Fruit fly (Drosophila melanogaster) whole organism, adult: ENCODE data around the gene CCKLR-17D3.

ENCODE experiments used
- CG11617 ChIP-seq: fragments of 200-800 bp; sonication (Bioruptor generic); optimal IDR thresholded peaks from 2 replicates; lab custom pipeline; 2017; ENCODE audit warnings: mild to moderate bottlenecking, missing biosample characterization, missing genetic modification reagents, missing genetic modification characterization
- CG12768 ChIP-seq: fragments of 200-800 bp; sonication (Bioruptor generic); optimal IDR thresholded peaks from 2 replicates; lab custom pipeline; 2017; ENCODE audit warnings: missing biosample characterization, missing genetic modification characterization, mild to moderate bottlenecking, moderate library complexity, missing genetic modification reagents
- CG14711 ChIP-seq: fragments of 200-800 bp; sonication (Bioruptor generic); optimal IDR thresholded peaks from 2 replicates; lab custom pipeline; 2018; ENCODE audit warnings: missing biosample characterization, mild to moderate bottlenecking, missing genetic modification characterization, moderate library complexity
- CG1620 ChIP-seq: fragments of 200-800 bp; sonication (Bioruptor generic); optimal IDR thresholded peaks from 2 replicates; lab custom pipeline; 2016; ENCODE audit warnings: missing biosample characterization, missing genetic modification characterization
- CG33017 ChIP-seq: fragments of 200-800 bp; sonication (Bioruptor generic); optimal IDR thresholded peaks from 2 replicates; lab custom pipeline; 2018; ENCODE audit warnings: missing biosample characterization, mild to moderate bottlenecking, missing genetic modification characterization, moderate library complexity
- CG5204 ChIP-seq: fragments of 200-800 bp; sonication (Bioruptor generic); optimal IDR thresholded peaks from 2 replicates; lab custom pipeline; 2016; ENCODE audit warnings: missing biosample characterization, missing genetic modification characterization
- CG7101 ChIP-seq: fragments of 200-800 bp; sonication (Bioruptor generic); optimal IDR thresholded peaks from 2 replicates; lab custom pipeline; 2018; ENCODE audit warnings: missing biosample characterization, mild to moderate bottlenecking, missing genetic modification characterization, moderate library complexity
- Clk ChIP-seq: fragments of 200-800 bp; sonication (Bioruptor generic); optimal IDR thresholded peaks from 2 replicates; lab custom pipeline; 2017; ENCODE audit warnings: missing biosample characterization, missing genetic modification characterization
- Crg-1 ChIP-seq: fragments of 200-800 bp; sonication (Bioruptor generic); optimal IDR thresholded peaks from 2 replicates; lab custom pipeline; 2016; ENCODE audit warnings: missing biosample characterization, missing genetic modification characterization
- Hr96 ChIP-seq: fragments of 200-800 bp; sonication (Bioruptor generic); optimal IDR thresholded peaks from 2 replicates; lab custom pipeline; 2016; ENCODE audit warnings: missing biosample characterization, missing genetic modification characterization
- Mnt ChIP-seq: fragments of 200-800 bp; sonication (Bioruptor generic); optimal IDR thresholded peaks from 2 replicates; lab custom pipeline; 2016; ENCODE audit warnings: missing biosample characterization, mild to moderate bottlenecking, missing genetic modification characterization
- cic ChIP-seq: fragments of 200-800 bp; sonication (Bioruptor generic); optimal IDR thresholded peaks from 2 replicates; lab custom pipeline; 2017; ENCODE audit warnings: missing biosample characterization, mild to moderate bottlenecking, missing genetic modification characterization, moderate library complexity
- cnc ChIP-seq, 2 experiments: fragments of >200 bp; optimal IDR thresholded peaks; 2 replicates each; lab custom pipeline; 2017
- kay ChIP-seq: fragments of 200-800 bp; sonication (Bioruptor generic); peaks from one replicate; lab custom pipeline; 2016; ENCODE audit warnings: missing biosample characterization, missing genetic modification characterization, borderline replicate concordance
- ovo ChIP-seq: fragments of 200-800 bp; sonication (Bioruptor generic); optimal IDR thresholded peaks from 2 replicates; lab custom pipeline; 2016; ENCODE audit warnings: missing biosample characterization, missing genetic modification characterization
- pad ChIP-seq: fragments of 200-800 bp; sonication (Bioruptor generic); optimal IDR thresholded peaks from 3 replicates; lab custom pipeline; 2017; ENCODE audit warnings: missing biosample characterization, missing genetic modification characterization, mild to moderate bottlenecking, moderate library complexity, missing genetic modification reagents
- tj ChIP-seq: fragments of 200-800 bp; sonication (Bioruptor generic); optimal IDR thresholded peaks from 3 replicates; lab custom pipeline; 2017; ENCODE audit warnings: missing biosample characterization, mild to moderate bottlenecking, missing genetic modification characterization, moderate library complexity
- toe ChIP-seq: fragments of 200-800 bp; sonication (Bioruptor generic); optimal IDR thresholded peaks from 2 replicates; lab custom pipeline; 2016; ENCODE audit warnings: missing biosample characterization, missing genetic modification characterization

Gene CCKLR-17D3

DNA sequence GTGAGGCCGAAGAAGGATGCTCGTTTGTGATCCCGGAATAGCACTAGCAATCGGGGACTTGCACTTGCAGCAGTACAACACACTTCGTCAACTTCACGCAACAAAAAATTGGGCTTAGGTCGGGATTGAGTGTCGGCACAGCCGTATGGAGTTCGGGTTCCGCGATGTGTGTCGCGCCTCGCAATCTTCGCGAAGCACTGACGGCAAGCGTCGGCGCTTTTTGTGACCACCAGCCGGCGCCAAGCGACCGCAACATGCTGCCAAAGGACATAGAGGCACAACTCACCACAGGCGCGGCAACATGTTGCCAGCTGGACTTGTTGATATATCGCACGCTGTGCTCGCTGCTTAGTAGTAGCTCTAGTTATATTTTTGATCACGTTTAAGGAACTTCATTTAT, 47.6 kb downstream of the CCKLR-17D3 start, which contains the start of gene CCKLR-17D1:
Gene CCKLR-17D1, minus strand, starts transcription at position 303 of the 400 bp plus-strand sequence.
- TF ChIP-seq CG5204 (GFP tag; lab: Kevin White, UChicago), result no peak
- TF ChIP-seq CG12768 (GFP tag; lab: Kevin White, UChicago), result no peak
- no peak for TF ChIP-seq kay (GFP tag; lab: Kevin White, UChicago)
- no peak for TF ChIP-seq Mnt (GFP tag; lab: Kevin White, UChicago)
- no peak for TF ChIP-seq CG11617
- no peak for TF ChIP-seq CG7101 (tag; lab: Kevin White, UChicago)
- TF ChIP-seq ovo (GFP tag; lab: Kevin White, UChicago), result no peak
- no peak for TF ChIP-seq CG1620 (GFP tag; lab: Kevin White, UChicago)
- TF ChIP-seq Crg-1 (GFP tag; lab: Kevin White, UChicago), result no peak
- TF ChIP-seq Hr96 (GFP tag; lab: Kevin White, UChicago), result no peak
- no peak for TF ChIP-seq toe (GFP tag; lab: Kevin White, UChicago)
- no peak for TF ChIP-seq CG14711 (tag; lab: Kevin White, UChicago)
- TF ChIP-seq tj (GFP tag; lab: Kevin White, UChicago), result no peak
- no peak for TF ChIP-seq CG33017 (tag; lab: Kevin White, UChicago)
- no peak for TF ChIP-seq cic (GFP tag; lab: Kevin White, UChicago)
- TF ChIP-seq cnc (optimal IDR thresholded peaks at IDR 0.05; lab: Kevin White, UChicago), result no peak
- TF ChIP-seq pad (GFP tag; lab: Kevin White, UChicago), result no peak
- no peak for TF ChIP-seq Clk

DNA sequence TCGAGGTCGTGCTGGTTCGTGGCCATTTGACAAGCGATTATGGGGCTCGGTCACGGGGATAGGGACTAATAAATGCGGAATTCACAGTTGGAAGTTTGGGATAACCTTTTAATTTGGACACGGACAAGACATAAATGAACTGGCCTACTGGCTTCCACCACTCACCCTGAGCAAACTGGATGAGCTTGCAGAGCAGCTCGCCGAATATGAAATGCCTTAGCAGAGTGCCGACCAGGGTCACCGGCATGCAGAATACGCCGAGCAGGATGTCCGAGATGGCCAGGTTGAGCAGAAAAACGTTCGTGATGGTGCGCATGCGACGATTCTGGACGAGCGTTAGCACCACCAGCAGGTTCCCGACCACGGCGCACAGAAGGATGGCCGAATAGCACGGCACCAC, 48.3 kb downstream of the CCKLR-17D3 start, which contains the start of gene CG42302:
Gene CG42302, minus strand, starts transcription at position 101 of the 400 bp plus-strand sequence.
- TF ChIP-seq Clk (no peak), Crg-1 (GFP tag; lab: Kevin White, UChicago) (no peak), CG33017 (tag; lab: Kevin White, UChicago) (no peak)
